Worm (Caenorhabditis elegans) whole organism, L4/young adult: Measurements from ENCODE around the gene F45E6.1.

Experiments
- W03F9.2 ChIP-seq: fragments of 150-350 bp; optimal IDR thresholded peaks from 2 replicates; lab custom pipeline; 2014; ENCODE audit warnings: missing biosample characterization, missing genetic modification characterization
- dao-5 ChIP-seq: sonication (generic microtip); optimal IDR thresholded peaks from 2 replicates; lab custom pipeline; 2016; ENCODE audit warnings: missing genotype, missing genetic modification characterization, moderate library complexity, missing compliant biosample characterization
- him-1 ChIP-seq: sonication (generic microtip); optimal IDR thresholded peaks from 2 replicates; lab custom pipeline; 2016; ENCODE audit warnings: missing genotype, missing genetic modification reagents, missing genetic modification characterization, missing compliant biosample characterization

- TF ChIP-seq W03F9.2 (tag; lab: Kevin White, UChicago) (no peak), him-1 (tag; lab: Kevin White, UChicago) (no peak), dao-5 (tag; lab: Kevin White, UChicago) (no peak)
Measured at ce11 chrX:12451258-12451657, 26.0 kb downstream of the F45E6.1 start.
